Worm (Caenorhabditis elegans): ENCODE measurements around the gene ugt-30.
"Not testable (repeated sequence)": the region's sequence is repeated elsewhere in the genome, so short reads cannot be mapped to it uniquely, and the experiment has no call there.

Gene ugt-30

DNA sequence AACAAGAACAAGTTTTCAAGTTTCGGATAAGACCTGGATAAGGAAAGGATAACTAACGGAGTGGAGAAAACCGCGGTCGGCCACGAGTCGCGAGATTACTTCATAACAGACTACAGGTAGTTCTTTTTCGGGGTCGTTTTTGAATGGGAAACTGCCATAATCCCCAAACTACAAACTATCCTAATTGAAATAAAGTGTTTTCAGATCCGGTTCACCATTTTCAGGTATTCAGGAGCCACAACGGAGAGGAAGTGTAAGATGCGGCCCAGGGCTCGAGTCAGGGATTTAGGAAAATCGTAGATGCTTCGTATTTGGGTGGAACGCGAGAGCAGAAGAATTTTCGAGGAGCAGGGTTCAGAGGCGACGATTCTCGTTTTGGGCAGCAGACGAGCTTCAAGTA is 9.1 kb downstream of the ugt-30 start, which contains the start of gene T01G5.8:
Gene T01G5.8, plus strand, starts transcription at position 301 of the 400 bp plus-strand sequence.
- TF ChIP-seq mab-5 (tag; optimal IDR thresholded peaks at IDR 0.05); lin-13 (GFP tag; optimal IDR thresholded peaks at IDR 0.05); unc-62 (GFP tag; optimal IDR thresholded peaks at IDR 0.05): not testable (repeated sequence)

DNA sequence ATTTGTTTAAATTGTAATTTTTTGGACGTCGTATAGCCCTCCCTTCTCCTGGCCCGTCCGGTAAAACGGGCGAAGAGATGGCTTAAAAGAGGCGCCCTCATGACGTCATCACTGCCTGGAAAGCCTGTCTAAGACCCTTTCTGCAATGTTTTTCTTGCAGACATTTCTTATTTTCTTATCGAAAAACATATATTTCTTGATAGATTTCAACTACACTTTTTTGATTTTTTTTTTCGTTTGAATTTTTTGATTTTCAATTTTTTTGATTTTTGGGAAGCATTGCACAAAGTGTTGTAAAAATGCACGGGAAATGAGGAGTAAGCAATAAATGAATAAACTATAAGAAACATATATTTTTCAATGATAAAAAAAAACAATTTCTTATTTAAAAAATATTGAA is 11.1 kb downstream of the ugt-30 start, which contains the start of gene T01G5.6:
Gene T01G5.6, minus strand, starts transcription at position 101 of the 400 bp plus-strand sequence.
- TF ChIP-seq peb-1 (tag; optimal IDR thresholded peaks at IDR 0.05) = no peak
- TF ChIP-seq sem-4 (tag; optimal IDR thresholded peaks at IDR 0.05) = no peak
- no peak for TF ChIP-seq nhr-237 (tag; optimal IDR thresholded peaks at IDR 0.05)
- no peak for TF ChIP-seq lin-39 (tag; optimal IDR thresholded peaks at IDR 0.05)
- TF ChIP-seq Y55F3AM.14 (GFP tag; optimal IDR thresholded peaks at IDR 0.05) = no peak
- no peak for TF ChIP-seq zag-1 (tag; optimal IDR thresholded peaks at IDR 0.05)
- TF ChIP-seq nhr-21 (tag; optimal IDR thresholded peaks at IDR 0.05) = no peak
- no peak for TF ChIP-seq egl-27 (tag; optimal IDR thresholded peaks at IDR 0.05)

DNA sequence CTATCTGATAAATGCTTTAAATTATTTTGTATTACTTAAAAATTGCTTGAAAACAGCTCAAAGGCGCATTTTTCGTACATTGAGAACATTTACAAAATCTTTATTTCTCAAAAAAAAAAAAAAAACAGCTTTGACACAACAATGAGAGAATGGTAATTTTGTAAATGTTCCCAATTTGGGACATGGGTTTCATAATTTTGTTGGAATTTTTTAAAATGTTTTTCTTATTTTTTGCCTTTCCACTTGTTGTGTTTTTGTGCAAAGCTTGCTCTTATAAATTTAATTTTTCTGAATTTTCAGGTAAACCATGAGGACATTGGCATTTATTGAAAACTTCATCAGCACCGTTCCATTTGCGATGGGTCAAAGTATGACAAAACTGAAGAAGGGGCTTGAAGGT is 13.4 kb downstream of the ugt-30 start, which contains the start of gene T01G5.7:
Gene T01G5.7, plus strand, starts transcription at position 301 of the 400 bp plus-strand sequence.
- TF ChIP-seq sma-3 (GFP tag; optimal IDR thresholded peaks at IDR 0.05) = no peak
- TF ChIP-seq lsy-2 (tag; optimal IDR thresholded peaks at IDR 0.05) = no peak
- no peak for TF ChIP-seq ama-1 (optimal IDR thresholded peaks at IDR 0.05)
- no peak for TF ChIP-seq Y55F3AM.14 (GFP tag; optimal IDR thresholded peaks at IDR 0.05)
- TF ChIP-seq egl-27 (tag; optimal IDR thresholded peaks at IDR 0.05) = no peak
- no peak for TF ChIP-seq dmd-4 (tag; optimal IDR thresholded peaks at IDR 0.05)
- no peak for TF ChIP-seq nhr-12 (tag; optimal IDR thresholded peaks at IDR 0.05)
- no peak for TF ChIP-seq unc-62 (GFP tag; optimal IDR thresholded peaks at IDR 0.05)
- no peak for TF ChIP-seq nhr-129 (tag; optimal IDR thresholded peaks at IDR 0.05)
- no peak for TF ChIP-seq ztf-1 (GFP tag; conservative IDR thresholded peaks at IDR 0.05)
- TF ChIP-seq R02D3.7 (tag; optimal IDR thresholded peaks at IDR 0.05) = no peak
- TF ChIP-seq blmp-1 (tag; optimal IDR thresholded peaks at IDR 0.05; ENCODE audit: insufficient read depth) = no peak

DNA sequence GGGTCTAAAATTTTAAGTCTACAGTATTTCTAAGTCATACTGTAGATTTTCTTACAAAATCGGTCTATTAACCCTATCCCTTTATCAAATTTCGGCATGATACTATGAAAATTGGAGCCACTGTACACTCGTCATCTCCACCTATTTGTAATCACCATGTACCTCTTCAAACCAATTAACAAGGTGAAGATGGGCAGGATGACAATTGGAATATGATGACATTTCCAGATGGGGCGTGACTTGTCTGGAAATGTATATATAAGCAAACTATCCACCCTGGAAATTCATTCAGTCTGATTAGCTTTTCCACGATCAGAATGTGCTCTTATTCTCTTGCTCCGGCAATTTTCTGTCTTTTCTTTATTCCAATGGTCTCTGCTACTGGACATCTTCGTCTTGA is 15.8 kb downstream of the ugt-30 start, which contains the start of gene Y75B12A.2:
Gene Y75B12A.2, plus strand, starts transcription at position 301 of the 400 bp plus-strand sequence.
- TF ChIP-seq unc-55 (GFP tag; optimal IDR thresholded peaks at IDR 0.05) (no peak), mdl-1 (tag; optimal IDR thresholded peaks at IDR 0.05) (no peak), sma-9 (GFP tag; optimal IDR thresholded peaks at IDR 0.05) (no peak), sma-9 (tag; optimal IDR thresholded peaks at IDR 0.05) (no peak)

DNA sequence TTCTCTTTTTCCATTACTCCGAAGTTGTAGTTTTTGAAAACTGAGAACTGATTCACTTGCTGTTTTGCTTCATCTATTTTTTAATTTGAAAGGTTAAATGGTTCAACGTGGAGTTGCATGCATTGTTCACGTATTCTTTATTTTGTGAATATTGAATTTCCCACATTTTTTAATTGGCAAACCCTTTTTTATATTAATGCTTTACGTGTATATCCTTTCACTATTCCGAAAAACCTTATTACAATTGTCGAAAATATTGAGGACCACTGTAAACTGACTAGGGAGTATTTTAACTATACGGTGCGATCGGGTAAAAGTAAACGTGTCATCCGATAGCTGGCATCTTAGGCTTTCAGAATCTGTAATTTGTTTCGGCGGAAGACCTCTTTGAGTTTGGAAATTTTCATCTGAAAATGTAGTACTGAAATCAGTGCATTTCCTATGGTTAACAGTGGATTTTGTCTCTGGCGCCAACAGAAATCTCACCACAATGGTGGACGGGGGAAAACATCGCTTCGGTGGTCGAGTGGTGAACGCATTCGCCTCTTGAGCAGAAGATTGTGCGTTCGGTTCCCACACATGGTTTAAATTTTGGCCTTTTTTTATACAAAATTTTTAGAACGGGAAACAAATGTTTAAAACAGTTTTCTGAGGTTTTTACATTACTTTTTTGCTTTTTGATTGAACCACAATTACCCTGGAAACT is 19.0 kb downstream of the ugt-30 start, which contains the start of gene C01G10.14:
Gene C01G10.14, minus strand, starts transcription at position 51 of the 706 bp plus-strand sequence.
- not testable (repeated sequence) for TF ChIP-seq lin-11 (tag; optimal IDR thresholded peaks at IDR 0.05); lin-13 (GFP tag; optimal IDR thresholded peaks at IDR 0.05); aly-2 (tag; optimal IDR thresholded peaks at IDR 0.05)

DNA sequence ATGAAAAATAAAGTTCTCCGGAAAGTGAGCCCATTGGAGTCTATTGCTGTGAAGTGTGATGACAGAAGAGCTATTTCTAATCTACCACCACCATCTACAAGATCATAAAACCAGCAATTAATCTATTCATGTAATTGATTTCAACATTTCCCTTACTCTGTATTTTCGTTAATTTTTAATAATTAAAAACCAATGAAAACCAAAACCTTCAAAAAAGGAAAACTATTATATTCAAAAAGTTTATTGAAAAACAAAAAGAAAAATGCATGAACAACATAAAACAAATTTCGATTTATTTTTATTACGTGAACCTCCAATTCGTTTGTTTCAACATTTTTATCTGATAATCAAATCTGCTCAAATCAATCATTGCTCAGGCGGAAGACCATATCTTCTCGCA is 25.6 kb downstream of the ugt-30 start, which contains the start of gene C01G10.1:
Gene C01G10.1, plus strand, starts transcription at position 301 of the 400 bp plus-strand sequence.
- TF ChIP-seq alr-1 (tag; optimal IDR thresholded peaks at IDR 0.05) = no peak
- TF ChIP-seq sma-3 (GFP tag; optimal IDR thresholded peaks at IDR 0.05) = no peak

DNA sequence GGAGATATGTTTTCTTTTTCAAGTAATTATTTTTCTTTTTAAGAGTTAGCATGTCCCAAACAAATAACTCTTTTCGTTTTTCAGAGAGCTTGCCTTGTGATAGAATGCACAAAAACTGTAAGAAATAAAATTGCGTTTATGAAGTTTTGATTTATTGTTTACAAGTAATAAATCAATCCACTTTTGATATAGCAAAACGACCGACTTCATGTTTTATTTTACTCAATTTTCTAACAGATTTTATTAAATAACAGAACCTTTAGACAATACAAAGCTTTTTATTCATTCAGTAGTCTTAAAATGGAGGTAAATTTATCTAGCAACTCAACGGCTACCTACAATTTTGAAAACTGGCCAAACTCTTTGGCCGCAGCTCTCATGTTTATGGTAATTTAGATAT is 30.3 kb downstream of the ugt-30 start, which contains the start of gene srx-78:
Gene srx-78, plus strand, starts transcription at position 301 of the 400 bp plus-strand sequence.
- TF ChIP-seq crh-2 (tag; optimal IDR thresholded peaks at IDR 0.05) (no peak), nhr-77 (tag; optimal IDR thresholded peaks at IDR 0.05) (no peak), skn-1 (tag; optimal IDR thresholded peaks at IDR 0.05) (no peak), unc-39 (tag; optimal IDR thresholded peaks at IDR 0.05) (no peak), nhr-11 (tag; optimal IDR thresholded peaks at IDR 0.05) (no peak), sem-4 (tag; optimal IDR thresholded peaks at IDR 0.05) (no peak), nhr-10 (tag; optimal IDR thresholded peaks at IDR 0.05) (no peak), lin-11 (tag; optimal IDR thresholded peaks at IDR 0.05) (no peak), mbf-1 (tag; optimal IDR thresholded peaks at IDR 0.05) (no peak), egl-27 (tag; optimal IDR thresholded peaks at IDR 0.05) (no peak), ztf-1 (GFP tag; conservative IDR thresholded peaks at IDR 0.05) (no peak), ztf-4 (tag; optimal IDR thresholded peaks at IDR 0.05) (no peak)

Data from whole organism, L2 larva.